Worm (Caenorhabditis elegans) whole organism, L1 larva: Measurements from ENCODE around the gene cct-6.

Experiments
- C04F5.9 ChIP-seq: sonication (generic microtip); optimal IDR thresholded peaks from 2 replicates; lab custom pipeline; 2016; ENCODE audit warnings: missing genetic modification characterization, missing compliant biosample characterization
- C16A3.4 ChIP-seq: fragments of 150-350 bp; optimal IDR thresholded peaks from 2 replicates; lab custom pipeline; 2014; ENCODE audit warnings: missing biosample characterization, missing genetic modification characterization
- C34B4.2 ChIP-seq: sonication (generic microtip); optimal IDR thresholded peaks from 2 replicates; lab custom pipeline; 2017; ENCODE audit warnings: mild to moderate bottlenecking, missing genetic modification characterization, missing compliant biosample characterization
- aha-1 ChIP-seq: fragments of 150-350 bp; optimal IDR thresholded peaks from 2 replicates; lab custom pipeline; 2014; ENCODE audit warnings: missing biosample characterization, missing genetic modification characterization
- blmp-1 ChIP-seq: fragments of 150-350 bp; optimal IDR thresholded peaks from 2 replicates; lab custom pipeline; 2014; ENCODE audit warnings: missing biosample characterization, missing genetic modification characterization
- ceh-88 ChIP-seq: fragments of 200-800 bp; sonication (Bioruptor generic); IDR thresholded peaks from 2 replicates; pipeline ENCODE4 v1.3.6; 2022; ENCODE audit warnings: missing genetic modification characterization, missing compliant biosample characterization
- ceh-90 ChIP-seq: sonication (generic microtip); optimal IDR thresholded peaks from 2 replicates; lab custom pipeline; 2016; ENCODE audit warnings: missing genetic modification characterization, missing compliant biosample characterization
- ces-1 ChIP-seq: fragments of 150-350 bp; optimal IDR thresholded peaks from 2 replicates; lab custom pipeline; 2014; ENCODE audit warnings: missing biosample characterization, missing genetic modification reagents, missing genetic modification characterization
- dpl-1 ChIP-seq, 3 experiments: fragments of 150-350 bp in 2 of 3; sonication (generic microtip) in 1 of 3; optimal IDR thresholded peaks; 2 replicates each; lab custom pipeline; 2014 to 2017; ENCODE audit warnings: missing biosample characterization in 3 of 3, missing genetic modification characterization in 3 of 3, missing genetic modification reagents in 3 of 3
- efl-1 ChIP-seq, 4 experiments: fragments of 150-350 bp; optimal IDR thresholded peaks in 3 of 4; peaks in 1 of 4; 1 replicate in 1 of 4; 2 replicates in 3 of 4; lab custom pipeline; 2014; ENCODE audit warnings: missing biosample characterization in 2 of 4, missing genetic modification characterization in 2 of 4, missing genetic modification reagents in 2 of 4
- egl-27 ChIP-seq, 2 experiments: fragments of 150-350 bp in 1 of 2; sonication (generic microtip); optimal IDR thresholded peaks; 3 replicates each; lab custom pipeline; 2017 to 2018; ENCODE audit warnings: missing biosample characterization in 2 of 2, missing genetic modification characterization in 2 of 2, missing genetic modification reagents in 2 of 2
- elt-2 ChIP-seq: sonication (generic microtip); optimal IDR thresholded peaks from 2 replicates; lab custom pipeline; 2016; ENCODE audit warnings: missing genetic modification characterization, mild to moderate bottlenecking, inconsistent platforms, missing compliant biosample characterization, missing genetic modification reagents
- elt-3 ChIP-seq, 6 experiments: fragments of 150-350 bp in 1 of 6; sonication (generic microtip); optimal IDR thresholded peaks; 2 replicates each; lab custom pipeline; 2017 to 2018; ENCODE audit warnings: missing biosample characterization in 6 of 6, missing genetic modification characterization in 6 of 6, inconsistent platforms in 1 of 6
- fkh-10 ChIP-seq: sonication (generic microtip); optimal IDR thresholded peaks from 2 replicates; lab custom pipeline; 2017; ENCODE audit warnings: missing biosample characterization, missing genetic modification reagents, missing genetic modification characterization
- fkh-4 ChIP-seq: sonication (generic microtip); optimal IDR thresholded peaks from 2 replicates; lab custom pipeline; 2016; ENCODE audit warnings: missing compliant biosample characterization, missing genetic modification characterization, borderline replicate concordance
- grh-1 ChIP-seq: fragments of 200-800 bp; sonication (Bioruptor generic); IDR thresholded peaks from 2 replicates; pipeline ENCODE4 v1.3.6; 2022; ENCODE audit warnings: missing genetic modification reagents, missing genetic modification characterization, missing compliant biosample characterization
- hlh-17 ChIP-seq: fragments of 200-800 bp; sonication (Bioruptor generic); optimal IDR thresholded peaks from 2 replicates; lab custom pipeline; 2018; ENCODE audit warnings: missing genetic modification characterization, mild to moderate bottlenecking, missing compliant biosample characterization, moderate library complexity, borderline replicate concordance
- hpl-2 ChIP-seq: fragments of 150-350 bp; optimal IDR thresholded peaks from 2 replicates; lab custom pipeline; 2014; ENCODE audit warnings: missing biosample characterization, missing genetic modification reagents, missing genetic modification characterization
- isw-1 ChIP-seq: fragments of 200-800 bp; sonication (Bioruptor generic); IDR thresholded peaks from 2 replicates; pipeline ENCODE4 v1.3.6; 2022; ENCODE audit warnings: missing genetic modification characterization, missing compliant biosample characterization
- lin-13 ChIP-seq: fragments of 150-350 bp; optimal IDR thresholded peaks from 2 replicates; lab custom pipeline; 2014; ENCODE audit warnings: missing biosample characterization, missing genetic modification reagents, missing genetic modification characterization
- lin-14 ChIP-seq: fragments of 200-800 bp; sonication (Bioruptor generic); optimal IDR thresholded peaks from 2 replicates; lab custom pipeline; 2018; ENCODE audit warnings: mild to moderate bottlenecking, missing genetic modification characterization, moderate library complexity, missing compliant biosample characterization
- lin-35 ChIP-seq, 2 experiments: fragments of 150-350 bp; optimal IDR thresholded peaks; 2 replicates each; lab custom pipeline; 2014; ENCODE audit warnings: missing biosample characterization in 2 of 2, missing genetic modification characterization in 2 of 2, missing genetic modification reagents in 2 of 2
- lir-3 ChIP-seq: sonication (generic microtip); optimal IDR thresholded peaks from 2 replicates; lab custom pipeline; 2016; ENCODE audit warnings: mild to moderate bottlenecking, missing genetic modification characterization, moderate library complexity, missing compliant biosample characterization; ENCODE audit not compliant: poor library complexity
- lsy-2 ChIP-seq, 2 experiments: fragments of 150-350 bp; optimal IDR thresholded peaks; 2 replicates each; lab custom pipeline; 2014; ENCODE audit warnings: missing biosample characterization in 2 of 2, missing genetic modification characterization in 2 of 2
- mab-9 ChIP-seq: fragments of 200-800 bp; sonication (Bioruptor generic); IDR thresholded peaks from 2 replicates; pipeline ENCODE4 v1.3.6; 2022; ENCODE audit warnings: missing genetic modification reagents, missing genetic modification characterization, missing compliant biosample characterization
- mdl-1 ChIP-seq, 2 experiments: fragments of 150-350 bp; optimal IDR thresholded peaks; 2 replicates each; lab custom pipeline; 2014 to 2017; ENCODE audit warnings: missing biosample characterization in 2 of 2, missing genetic modification characterization in 2 of 2, inconsistent platforms in 1 of 2
- mep-1 ChIP-seq: fragments of 150-350 bp; optimal IDR thresholded peaks from 2 replicates; lab custom pipeline; 2014; ENCODE audit warnings: missing biosample characterization, missing genetic modification characterization
- nhr-19 ChIP-seq: fragments of 200-800 bp; sonication (Bioruptor generic); conservative IDR thresholded peaks from 2 replicates; pipeline ENCODE4 v1.3.6; 2022; ENCODE audit warnings: missing genetic modification characterization, missing compliant biosample characterization
- nhr-20 ChIP-seq: sonication (generic microtip); optimal IDR thresholded peaks from 2 replicates; lab custom pipeline; 2016; ENCODE audit warnings: mild to moderate bottlenecking, missing genetic modification characterization, missing compliant biosample characterization
- nhr-28 ChIP-seq: fragments of 150-350 bp; optimal IDR thresholded peaks from 2 replicates; lab custom pipeline; 2014; ENCODE audit warnings: missing biosample characterization, missing genetic modification characterization
- nhr-71 ChIP-seq: sonication (generic microtip); optimal IDR thresholded peaks from 2 replicates; lab custom pipeline; 2016; ENCODE audit warnings: mild to moderate bottlenecking, missing genetic modification characterization, moderate library complexity, missing compliant biosample characterization
- nhr-85 ChIP-seq: sonication (generic microtip); peaks from one replicate; lab custom pipeline; 2016; ENCODE audit warnings: missing genetic modification characterization, inconsistent platforms, missing compliant biosample characterization
- rnt-1 ChIP-seq: sonication (generic microtip); optimal IDR thresholded peaks from 2 replicates; lab custom pipeline; 2016; ENCODE audit warnings: mild to moderate bottlenecking, missing genetic modification characterization, moderate library complexity, missing compliant biosample characterization
- snu-23 ChIP-seq: sonication (generic microtip); optimal IDR thresholded peaks from 2 replicates; lab custom pipeline; 2016; ENCODE audit warnings: missing genetic modification characterization, missing compliant biosample characterization
- sox-4 ChIP-seq: sonication (generic microtip); optimal IDR thresholded peaks from 2 replicates; lab custom pipeline; 2016; ENCODE audit warnings: missing genetic modification characterization, missing compliant biosample characterization
- sptf-1 ChIP-seq: fragments of 150-350 bp; optimal IDR thresholded peaks from 2 replicates; lab custom pipeline; 2014; ENCODE audit warnings: missing biosample characterization, missing genetic modification characterization
- tbx-2 ChIP-seq: sonication (generic microtip); optimal IDR thresholded peaks from 2 replicates; lab custom pipeline; 2016; ENCODE audit warnings: missing genetic modification characterization, missing compliant biosample characterization
- unc-130 ChIP-seq: fragments of 150-350 bp; optimal IDR thresholded peaks from 2 replicates; lab custom pipeline; 2017; ENCODE audit warnings: missing biosample characterization, missing genetic modification characterization, inconsistent platforms
- unc-62 ChIP-seq: fragments of 150-350 bp; optimal IDR thresholded peaks from 2 replicates; lab custom pipeline; 2014; ENCODE audit warnings: missing biosample characterization, missing genetic modification reagents, missing genetic modification characterization
- unc-98 ChIP-seq: fragments of 200-800 bp; sonication (Bioruptor generic); IDR thresholded peaks from 2 replicates; pipeline ENCODE4 v1.3.6; 2022; ENCODE audit warnings: missing genetic modification characterization, missing compliant biosample characterization
- vab-15 ChIP-seq: sonication (generic microtip); optimal IDR thresholded peaks from 2 replicates; lab custom pipeline; 2017; ENCODE audit warnings: missing genotype, mild to moderate bottlenecking, missing genetic modification characterization, missing compliant biosample characterization
- zip-4 ChIP-seq: fragments of 200-800 bp; sonication (Bioruptor generic); optimal IDR thresholded peaks from 2 replicates; lab custom pipeline; 2018; ENCODE audit warnings: mild to moderate bottlenecking, missing genetic modification characterization, moderate library complexity, missing compliant biosample characterization
- ztf-11 ChIP-seq, 2 experiments: sonication (generic microtip); optimal IDR thresholded peaks; 2 replicates each; lab custom pipeline; 2016 to 2017; ENCODE audit warnings: missing genetic modification characterization in 2 of 2, missing biosample characterization in 1 of 2, missing compliant biosample characterization in 1 of 2
- ztf-4 ChIP-seq: fragments of 150-350 bp; optimal IDR thresholded peaks from 2 replicates; lab custom pipeline; 2014; ENCODE audit warnings: missing biosample characterization, missing genetic modification characterization

cct-6 gene

DNA sequence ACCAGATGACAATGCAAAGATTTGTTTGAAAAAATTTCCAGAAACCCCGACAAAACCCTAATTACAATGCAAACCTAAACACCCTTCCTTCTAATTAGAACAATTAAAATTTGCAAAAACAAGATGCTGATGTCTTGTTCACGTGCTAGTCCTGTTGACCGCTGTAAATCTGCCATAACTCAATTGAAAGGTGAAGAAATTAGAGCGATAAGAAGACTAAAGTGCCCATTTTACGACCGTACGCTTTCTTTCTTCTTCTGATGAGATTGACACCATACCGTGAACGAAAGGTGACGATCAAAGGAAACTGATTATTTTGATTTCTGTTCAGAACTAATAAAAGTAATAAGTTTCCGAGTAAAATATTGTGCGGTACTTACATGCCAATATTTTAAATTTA lies 42.0 kb downstream of the cct-6 start:
- peak; percentile 6 for TF ChIP-seq lin-14
- TF ChIP-seq elt-3 (tag; optimal IDR thresholded peaks at IDR 0.05; lab: Kevin White, UChicago), result peak in 1 of 6 experiments; percentile 19
- TF ChIP-seq lin-35 (GFP tag; optimal IDR thresholded peaks at IDR 0.05; lab: Kevin White, UChicago), result peak in 1 of 2 experiments; percentile 29
- TF ChIP-seq unc-62 (GFP tag; lab: Kevin White, UChicago), result no peak
- TF ChIP-seq blmp-1 (tag; lab: Kevin White, UChicago), result peak; percentile 40
- no peak for TF ChIP-seq lir-3 (tag; lab: Kevin White, UChicago)

DNA sequence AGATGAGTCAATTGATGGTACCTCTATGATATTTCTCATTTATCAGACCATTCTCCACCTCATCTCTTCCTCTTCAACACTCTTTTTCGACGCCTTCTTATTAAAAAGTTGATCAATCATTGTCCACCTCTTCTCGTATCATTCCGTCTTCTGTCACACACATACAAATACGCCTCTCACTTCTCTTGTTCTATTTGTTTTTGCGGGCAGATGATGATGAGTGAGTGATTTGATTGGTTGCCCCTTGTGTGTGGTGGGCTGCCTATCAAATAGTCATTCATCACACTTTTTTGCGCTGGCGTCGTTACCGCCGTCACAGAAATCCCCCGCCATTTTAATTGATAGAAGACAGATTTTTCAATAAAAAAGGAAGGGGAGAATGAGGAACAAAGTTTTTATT lies 42.8 kb downstream of the cct-6 start:
- no peak for TF ChIP-seq elt-2
- TF ChIP-seq mep-1 (tag; lab: Kevin White, UChicago), result peak; percentile 31
- TF ChIP-seq fkh-10, result no peak
- TF ChIP-seq ces-1 (GFP tag; lab: Kevin White, UChicago), result no peak
- TF ChIP-seq dpl-1 (GFP tag; optimal IDR thresholded peaks at IDR 0.05; lab: Kevin White, UChicago), result no peak
- TF ChIP-seq mab-9 (GFP tag; lab: Robert Waterston, UW), result no peak
- no peak for TF ChIP-seq rnt-1 (tag; lab: Kevin White, UChicago)
- TF ChIP-seq nhr-20, result peak; percentile 36
- TF ChIP-seq C34B4.2 (tag; lab: Kevin White, UChicago), result no peak
- no peak for TF ChIP-seq C16A3.4 (tag; lab: Kevin White, UChicago)
- no peak for TF ChIP-seq ceh-88
- no peak for TF ChIP-seq efl-1 (optimal IDR thresholded peaks at IDR 0.05; lab: Kevin White, UChicago)
- TF ChIP-seq efl-1 (GFP tag; optimal IDR thresholded peaks at IDR 0.05 in 1 of 2; lab: Kevin White, UChicago), result peak in 1 of 2 experiments; percentile 68
- no peak for TF ChIP-seq unc-98
- peak; percentile 66 for TF ChIP-seq lin-14
- TF ChIP-seq nhr-71, result peak; percentile 47
- no peak for TF ChIP-seq ztf-4
- peak in 1 of 2 experiments; percentile 5 for TF ChIP-seq lsy-2 (tag; optimal IDR thresholded peaks at IDR 0.05; lab: Kevin White, UChicago)
- peak; percentile 36 for TF ChIP-seq tbx-2 (tag; lab: Kevin White, UChicago)
- no peak for TF ChIP-seq unc-130 (tag; lab: Kevin White, UChicago)
- TF ChIP-seq nhr-28 (tag; lab: Kevin White, UChicago), result no peak
- no peak for TF ChIP-seq ceh-90 (tag; lab: Kevin White, UChicago)
- no peak for TF ChIP-seq nhr-19 (GFP tag; lab: Robert Waterston, UW)
- no peak for TF ChIP-seq lin-13 (GFP tag; lab: Kevin White, UChicago)
- TF ChIP-seq ztf-11 (tag; optimal IDR thresholded peaks at IDR 0.05; lab: Kevin White, UChicago), result no peak
- no peak for TF ChIP-seq C04F5.9 (tag; lab: Kevin White, UChicago)
- no peak for TF ChIP-seq grh-1
- TF ChIP-seq sptf-1 (tag; lab: Kevin White, UChicago), result no peak
- TF ChIP-seq hpl-2 (GFP tag; lab: Kevin White, UChicago), result no peak
- no peak for TF ChIP-seq hlh-17 (GFP tag; lab: Kevin White, UChicago)
- TF ChIP-seq egl-27 (tag; optimal IDR thresholded peaks at IDR 0.05; lab: Kevin White, UChicago), result no peak
- TF ChIP-seq mdl-1 (tag; optimal IDR thresholded peaks at IDR 0.05; lab: Kevin White, UChicago), result no peak
- no peak for TF ChIP-seq lir-3 (tag; lab: Kevin White, UChicago)
- peak; percentile 64 for TF ChIP-seq nhr-85 (tag; lab: Kevin White, UChicago)
- TF ChIP-seq snu-23 (GFP tag; lab: Kevin White, UChicago), result peak; percentile 32
- no peak for TF ChIP-seq aha-1
- peak in 4 of 6 experiments; percentile 7 to 66 (median 34) for TF ChIP-seq elt-3 (tag; optimal IDR thresholded peaks at IDR 0.05; lab: Kevin White, UChicago)
- TF ChIP-seq vab-15 (tag; lab: Kevin White, UChicago), result no peak
- peak; percentile 81 for TF ChIP-seq blmp-1 (tag; lab: Kevin White, UChicago)
- no peak for TF ChIP-seq zip-4
- TF ChIP-seq isw-1 (GFP tag; lab: Robert Waterston, UW), result no peak
- no peak for TF ChIP-seq fkh-4 (tag; lab: Kevin White, UChicago)
- peak in 1 of 2 experiments; percentile 52 for TF ChIP-seq lin-35 (GFP tag; optimal IDR thresholded peaks at IDR 0.05; lab: Kevin White, UChicago)
- no peak for TF ChIP-seq sox-4 (tag; lab: Kevin White, UChicago)
